Fruit fly (Drosophila melanogaster): Measurements from ENCODE around the gene wwk.
A peak's percentile ranks its signal among the peaks of the same experiment; 100 is the strongest.

wwk gene

DNA sequence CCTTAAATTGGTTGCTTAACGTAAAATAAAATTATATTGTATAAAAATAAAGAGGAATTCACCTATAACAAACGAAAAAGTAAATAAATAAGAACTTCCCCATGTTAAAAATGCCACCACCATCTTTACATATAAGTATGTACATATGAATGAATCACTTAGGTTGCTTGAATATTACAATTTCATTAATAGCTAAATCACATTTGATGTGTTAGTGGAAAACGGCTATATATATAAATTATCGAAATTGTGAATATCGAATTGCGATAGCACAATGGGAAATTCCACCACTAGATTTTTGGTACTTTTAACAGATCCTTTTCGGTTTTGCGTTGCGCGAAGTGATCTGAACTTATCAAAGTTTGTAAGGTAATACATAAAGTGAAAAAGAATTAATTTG, 13.2 kb upstream of the wwk start, which contains the start of the genes solo and vas:
Gene solo, plus strand, starts transcription at position 289 of the 400 bp plus-strand sequence.
Gene vas, plus strand, starts transcription at position 289 of the 400 bp plus-strand sequence.
- TF ChIP-seq noc (tag; optimal IDR thresholded peaks at IDR 0.05): no peak

DNA sequence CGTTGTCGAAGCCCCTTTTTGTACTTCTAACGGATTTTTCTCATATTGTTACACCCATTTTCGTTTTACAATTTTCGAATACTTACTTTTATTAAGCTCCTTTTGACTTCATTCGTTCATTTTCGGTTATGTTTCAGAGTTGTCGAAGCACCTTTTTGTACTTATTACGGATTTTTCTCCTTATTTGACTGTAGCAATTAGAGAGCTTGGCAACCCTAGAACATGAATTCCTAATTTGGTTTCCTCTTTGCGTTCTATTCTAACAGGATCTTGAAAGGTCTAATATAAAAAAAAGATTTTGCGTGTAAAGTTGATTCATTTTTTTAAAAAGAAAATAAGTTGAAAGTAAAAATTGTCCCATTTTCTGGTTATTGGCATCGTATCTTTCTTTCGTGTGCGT, 12.5 kb upstream of the wwk start:
- TF ChIP-seq noc (tag; optimal IDR thresholded peaks at IDR 0.05): no peak

DNA sequence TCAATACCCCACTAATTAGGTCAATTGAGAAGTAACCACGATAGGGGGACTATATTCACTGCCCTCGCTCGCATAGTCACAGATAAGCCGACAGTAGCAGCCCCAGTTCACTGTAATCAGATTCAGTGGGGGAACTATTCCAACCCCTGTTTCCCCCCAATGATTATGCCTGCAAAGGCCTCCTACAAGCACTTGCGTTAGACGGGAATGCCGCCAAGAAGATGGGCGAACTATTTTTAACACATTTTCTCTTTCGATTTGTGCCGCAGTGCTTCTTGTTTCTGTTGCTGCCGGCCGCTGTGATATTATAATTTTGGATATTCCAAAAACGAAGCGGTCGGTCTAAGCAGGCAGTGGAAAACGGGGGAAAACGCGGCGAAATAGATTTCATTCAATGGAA, 8.9 kb upstream of the wwk start:
- no peak for TF ChIP-seq noc (tag; optimal IDR thresholded peaks at IDR 0.05)

DNA sequence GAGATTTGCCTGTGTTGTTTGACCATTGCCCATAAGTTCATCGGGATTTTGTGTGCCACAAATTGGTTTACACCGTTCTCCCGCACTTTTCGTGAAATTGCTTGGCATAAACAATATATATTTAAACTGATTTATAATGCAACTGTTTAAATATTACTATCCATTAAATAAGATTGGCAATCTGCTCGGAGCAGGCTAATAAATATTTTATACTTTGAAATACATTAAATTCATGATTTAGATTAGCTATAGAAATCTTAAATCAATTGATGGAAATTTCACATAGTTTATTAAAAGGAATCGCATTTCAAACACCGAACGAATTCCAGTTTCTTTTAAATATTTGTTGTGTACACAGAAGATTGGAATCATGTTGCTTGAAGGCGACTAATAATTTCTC, 8.4 kb upstream of the wwk start:
- TF ChIP-seq noc (tag; optimal IDR thresholded peaks at IDR 0.05): no peak

DNA sequence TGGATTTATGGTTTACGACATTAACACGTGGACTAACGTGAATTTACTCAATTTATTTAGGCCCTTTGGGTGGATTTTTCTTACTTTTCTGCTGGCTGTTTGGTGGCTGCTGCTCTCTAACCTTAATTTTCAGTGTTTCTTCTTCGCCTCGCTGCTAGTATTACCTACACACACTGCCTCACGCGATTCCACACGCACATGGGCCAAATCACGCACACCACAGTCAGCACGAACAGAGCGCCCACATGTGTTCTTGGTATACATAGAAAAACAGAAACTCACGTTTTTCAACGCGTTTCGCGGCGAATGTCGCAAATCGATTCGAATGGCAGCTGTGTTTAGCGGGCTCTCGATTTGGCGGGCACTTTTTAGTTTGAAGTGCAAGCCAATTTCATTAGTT, 6.7 kb upstream of the wwk start:
- peak; percentile 47 for TF ChIP-seq noc (tag; optimal IDR thresholded peaks at IDR 0.05)

DNA sequence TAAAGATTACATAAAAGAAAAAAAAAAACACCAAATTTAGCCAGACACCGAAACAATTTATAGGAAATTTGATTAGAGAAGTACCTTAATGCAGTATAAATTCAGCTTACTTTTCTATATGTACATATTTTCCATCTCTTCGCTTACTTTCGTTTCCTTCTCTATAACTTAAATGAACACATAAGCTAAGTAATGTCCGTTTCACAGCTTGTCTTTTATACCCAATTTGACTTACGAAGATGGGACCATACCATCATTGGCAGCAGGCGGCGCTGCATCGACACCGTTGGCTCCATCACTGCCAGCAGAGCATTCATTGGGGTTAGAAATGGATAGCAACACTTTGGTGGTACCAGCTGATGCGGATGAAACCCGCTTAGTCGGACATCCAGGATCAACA, 4.4 kb upstream of the wwk start, which contains the start of gene vig:
Gene vig, minus strand, starts transcription at position 101 of the 400 bp plus-strand sequence.
- TF ChIP-seq noc (tag; optimal IDR thresholded peaks at IDR 0.05): no peak

DNA sequence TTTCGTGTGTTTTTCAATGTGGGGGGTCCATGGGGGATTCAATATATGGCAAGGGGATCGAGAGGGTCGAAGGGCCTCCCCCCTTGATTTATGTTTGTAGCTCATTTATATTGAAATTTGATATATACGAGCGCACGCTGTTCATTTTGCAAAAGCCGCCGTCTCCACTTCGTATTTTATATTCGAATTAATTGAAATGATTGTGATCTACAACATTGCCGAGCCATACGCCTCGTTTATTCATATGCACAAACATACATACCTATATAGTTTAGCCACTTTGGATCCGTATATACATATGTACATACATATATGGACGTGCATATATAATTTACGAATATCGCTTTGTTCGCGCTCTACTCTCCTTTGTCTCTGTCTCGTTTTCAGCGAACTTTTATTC, 31.5 kb downstream of the wwk start:
- TF ChIP-seq noc (tag; optimal IDR thresholded peaks at IDR 0.05): no peak

DNA sequence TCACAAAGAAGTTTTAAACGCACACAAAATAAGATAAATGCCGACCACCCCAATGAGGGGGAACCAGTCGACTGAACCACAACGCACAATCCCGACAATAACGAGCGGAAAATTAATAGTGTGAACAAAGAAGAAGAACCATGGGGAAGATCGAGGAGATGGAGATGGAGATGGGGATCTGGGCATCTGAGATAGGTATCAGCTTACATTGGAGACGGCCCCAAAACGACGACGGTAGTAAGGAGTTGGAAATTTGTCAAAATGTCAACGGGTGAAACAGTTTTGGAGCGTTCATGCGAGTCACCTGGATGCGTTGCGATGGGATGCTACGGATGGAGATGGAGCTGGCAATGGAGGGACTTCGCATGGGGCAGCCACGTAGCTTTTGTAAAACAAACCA, 32.7 kb downstream of the wwk start:
- no peak for TF ChIP-seq noc (tag; optimal IDR thresholded peaks at IDR 0.05)

DNA sequence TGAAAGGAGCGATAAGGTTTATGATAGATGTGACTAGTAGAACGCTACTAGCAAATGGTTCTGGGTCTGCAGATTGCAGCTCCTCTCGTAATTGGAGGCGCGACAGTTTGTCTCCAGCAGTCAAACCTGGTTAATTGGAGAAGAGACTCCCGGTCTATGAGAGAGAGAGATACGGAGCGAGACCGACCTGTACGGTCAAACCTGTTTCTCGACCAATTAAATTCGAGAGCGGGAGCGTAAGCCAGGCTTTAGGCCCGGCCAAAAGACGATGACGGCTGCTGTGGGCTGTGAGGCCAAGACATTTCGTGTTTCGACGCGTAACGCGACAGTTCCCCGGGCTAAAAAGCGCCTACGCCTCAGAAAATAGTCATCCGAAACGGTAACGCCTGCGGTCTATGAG, 34.6 kb downstream of the wwk start, which contains the start of gene CG15269:
Gene CG15269, plus strand, starts transcription at position 261 of the 400 bp plus-strand sequence.
- no peak for TF ChIP-seq noc (tag; optimal IDR thresholded peaks at IDR 0.05)

DNA sequence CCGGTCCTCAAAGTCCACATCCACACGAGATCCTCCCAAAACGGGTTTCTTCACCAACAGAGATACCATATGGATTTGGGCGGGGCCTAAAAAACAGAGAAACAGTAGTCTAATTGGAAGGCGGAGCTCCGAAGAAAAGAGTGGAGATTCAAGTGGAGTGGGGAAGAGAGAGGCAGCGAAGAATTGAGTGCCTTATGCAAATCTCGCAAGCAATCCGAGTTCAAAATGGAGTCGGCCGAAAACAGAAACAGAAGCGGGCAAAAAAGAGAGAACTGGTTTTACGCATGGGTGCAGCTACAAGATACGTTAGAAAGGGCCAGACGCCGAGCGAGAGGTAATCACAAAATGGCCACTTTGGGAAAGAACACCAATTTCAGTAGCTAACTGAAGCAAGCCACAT, 36.7 kb downstream of the wwk start:
- no peak for TF ChIP-seq noc (tag; optimal IDR thresholded peaks at IDR 0.05)

DNA sequence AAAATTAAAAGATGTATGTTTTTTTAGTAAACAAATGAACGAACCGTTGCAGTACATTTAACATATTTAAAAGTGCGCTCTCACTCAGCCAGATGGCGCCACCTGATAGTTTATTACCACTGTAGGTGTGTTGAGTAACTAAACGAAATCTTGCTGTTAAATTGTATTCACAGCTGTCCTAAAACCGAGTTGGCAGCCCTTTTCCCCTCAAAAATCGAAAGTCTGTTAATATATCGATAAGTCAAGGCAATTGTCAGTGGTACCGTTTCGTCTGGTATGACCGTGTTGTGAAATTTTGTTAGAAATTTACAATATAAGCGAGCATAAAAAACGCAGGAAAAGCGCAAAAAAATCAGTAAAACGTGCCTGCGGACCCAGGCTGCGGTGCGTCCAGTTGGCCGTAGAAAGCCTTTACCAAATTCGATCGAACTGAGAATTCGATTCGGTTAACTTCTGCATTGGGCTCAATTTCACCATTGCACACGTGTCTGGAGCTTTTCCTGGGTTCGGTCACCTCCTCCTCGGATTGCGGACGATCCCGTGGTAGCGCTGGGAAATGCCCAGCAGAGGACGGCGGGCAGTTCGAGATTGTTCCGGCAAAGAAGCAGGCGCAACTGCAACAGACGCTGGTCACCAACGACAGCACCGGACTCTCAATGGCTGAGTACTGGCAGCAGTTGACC, 38.8 kb downstream of the wwk start, which contains the start of gene stc:
Gene stc, plus strand, starts transcription at position 247 of the 683 bp plus-strand sequence.
- no peak for TF ChIP-seq noc (tag; optimal IDR thresholded peaks at IDR 0.05)

DNA sequence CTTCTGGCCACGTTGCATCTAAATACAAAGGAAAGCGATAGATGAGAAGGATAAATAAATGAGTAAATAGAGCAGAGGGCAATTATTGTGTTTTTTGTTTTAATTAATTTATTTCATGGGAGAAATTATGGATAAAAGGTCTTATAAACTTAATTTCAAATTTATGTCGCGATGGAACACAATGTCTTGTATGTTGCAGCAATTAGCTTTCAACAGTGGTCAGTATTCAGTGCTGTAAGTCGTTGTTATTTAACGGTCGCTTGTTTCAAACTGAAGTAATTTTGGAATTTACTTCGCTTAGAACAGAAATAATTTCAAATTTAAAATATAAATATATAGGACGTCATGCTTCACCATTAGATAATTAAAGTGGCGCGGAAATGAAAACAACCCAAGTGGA, 43.4 kb downstream of the wwk start:
- no peak for TF ChIP-seq noc (tag; optimal IDR thresholded peaks at IDR 0.05)

DNA sequence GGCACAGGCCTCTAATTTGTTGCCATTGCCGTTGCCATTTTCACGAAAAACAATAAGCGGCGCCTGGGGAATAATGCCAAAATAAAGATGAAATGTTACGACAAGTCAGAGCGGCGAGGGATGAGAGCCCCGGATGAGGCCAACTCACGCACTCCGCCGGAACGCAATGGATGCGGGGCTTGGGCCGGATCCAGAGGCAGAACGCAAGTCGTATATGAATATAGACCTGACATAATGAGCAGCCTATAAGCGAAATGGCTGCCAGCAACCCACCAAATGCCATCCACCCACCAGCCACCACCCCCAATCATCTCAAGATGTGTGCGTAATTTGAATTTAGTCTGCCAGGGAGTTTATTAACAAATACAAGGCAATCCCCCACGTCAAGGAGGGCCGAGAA, 43.9 kb downstream of the wwk start:
- TF ChIP-seq noc (tag; optimal IDR thresholded peaks at IDR 0.05): no peak

All from whole organism, larva.